Worm (Caenorhabditis elegans) whole organism, L3 larva: ENCODE data around the gene cul-4.

Experiments
- R02D3.7 ChIP-seq: fragments of 150-350 bp; optimal IDR thresholded peaks from 2 replicates; lab custom pipeline; 2014; ENCODE audit warnings: missing biosample characterization, missing genetic modification characterization
- ZK546.5 ChIP-seq: sonication (generic microtip); optimal IDR thresholded peaks from 2 replicates; lab custom pipeline; 2017; ENCODE audit warnings: missing biosample characterization, missing genetic modification characterization
- aly-2 ChIP-seq: fragments of 150-350 bp; optimal IDR thresholded peaks from 2 replicates; lab custom pipeline; 2014; ENCODE audit warnings: missing biosample characterization, missing genetic modification characterization
- ama-1 ChIP-seq: fragments of 150-350 bp; optimal IDR thresholded peaks from 2 replicates; lab custom pipeline; 2018
- ceh-16 ChIP-seq: sonication (generic microtip); optimal IDR thresholded peaks from 2 replicates; lab custom pipeline; 2017; ENCODE audit warnings: missing biosample characterization, missing genetic modification characterization
- ceh-28 ChIP-seq: fragments of 150-350 bp; optimal IDR thresholded peaks from 2 replicates; lab custom pipeline; 2014; ENCODE audit warnings: missing biosample characterization, missing genetic modification reagents, missing genetic modification characterization
- ceh-82 ChIP-seq: fragments of 150-350 bp; optimal IDR thresholded peaks from 2 replicates; lab custom pipeline; 2014; ENCODE audit warnings: missing biosample characterization, missing genetic modification characterization
- ceh-9 ChIP-seq: sonication (generic microtip); optimal IDR thresholded peaks from 2 replicates; lab custom pipeline; 2018; ENCODE audit warnings: missing biosample characterization, missing genetic modification characterization
- daf-12 ChIP-seq: fragments of 150-350 bp; optimal IDR thresholded peaks from 2 replicates; lab custom pipeline; 2014; ENCODE audit warnings: missing biosample characterization, missing genetic modification reagents, missing genetic modification characterization
- egl-27 ChIP-seq: sonication (generic microtip); optimal IDR thresholded peaks from 4 replicates; lab custom pipeline; 2017; ENCODE audit warnings: missing biosample characterization, missing genetic modification reagents, missing genetic modification characterization
- egl-5 ChIP-seq: fragments of 150-350 bp; optimal IDR thresholded peaks from 2 replicates; lab custom pipeline; 2017; ENCODE audit warnings: missing biosample characterization, missing genetic modification reagents, missing genetic modification characterization, inconsistent platforms
- elt-2 ChIP-seq: sonication (generic microtip); optimal IDR thresholded peaks from 2 replicates; lab custom pipeline; 2016; ENCODE audit warnings: missing genetic modification reagents, mild to moderate bottlenecking, missing genetic modification characterization, missing compliant biosample characterization
- elt-3 ChIP-seq, 3 experiments: fragments of 150-350 bp in 1 of 3; sonication (generic microtip) in 2 of 3; optimal IDR thresholded peaks; 2 replicates in 2 of 3; 4 replicates in 1 of 3; lab custom pipeline; 2014 to 2017; ENCODE audit warnings: missing biosample characterization in 3 of 3, missing genetic modification characterization in 3 of 3
- eor-1 ChIP-seq, 2 experiments: fragments of 150-350 bp; optimal IDR thresholded peaks; 2 replicates each; lab custom pipeline; 2014 to 2018; ENCODE audit warnings: missing biosample characterization in 2 of 2, missing genetic modification characterization in 2 of 2
- fkh-10 ChIP-seq: sonication (generic microtip); optimal IDR thresholded peaks from 2 replicates; lab custom pipeline; 2017; ENCODE audit warnings: missing biosample characterization, missing genetic modification reagents, missing genetic modification characterization
- fkh-2 ChIP-seq: fragments of 150-350 bp; optimal IDR thresholded peaks from 2 replicates; lab custom pipeline; 2014; ENCODE audit warnings: missing biosample characterization, missing genetic modification reagents, missing genetic modification characterization
- fos-1 ChIP-seq: fragments of 150-350 bp; optimal IDR thresholded peaks from 2 replicates; lab custom pipeline; 2014; ENCODE audit warnings: missing biosample characterization, missing genetic modification characterization
- hmg-11 ChIP-seq: sonication (generic microtip); optimal IDR thresholded peaks from 2 replicates; lab custom pipeline; 2016; ENCODE audit warnings: missing genetic modification characterization, missing compliant biosample characterization
- jun-1 ChIP-seq: fragments of 150-350 bp; optimal IDR thresholded peaks from 2 replicates; lab custom pipeline; 2014; ENCODE audit warnings: missing biosample characterization, missing genetic modification reagents, missing genetic modification characterization
- lin-15B ChIP-seq: fragments of 150-350 bp; optimal IDR thresholded peaks from 2 replicates; lab custom pipeline; 2014; ENCODE audit warnings: missing biosample characterization, missing genetic modification characterization
- lin-39 ChIP-seq: fragments of 150-350 bp; optimal IDR thresholded peaks from 2 replicates; lab custom pipeline; 2018; ENCODE audit warnings: missing biosample characterization, missing genetic modification reagents, missing genetic modification characterization
- lsy-12 ChIP-seq: sonication (generic microtip); optimal IDR thresholded peaks from 2 replicates; lab custom pipeline; 2016; ENCODE audit warnings: mild to moderate bottlenecking, missing genetic modification characterization, missing compliant biosample characterization
- mdl-1 ChIP-seq: fragments of 150-350 bp; optimal IDR thresholded peaks from 2 replicates; lab custom pipeline; 2014; ENCODE audit warnings: missing biosample characterization, missing genetic modification characterization
- mml-1 ChIP-seq: fragments of 150-350 bp; sonication (generic microtip); optimal IDR thresholded peaks from 3 replicates; lab custom pipeline; 2014; ENCODE audit warnings: missing biosample characterization, missing genetic modification characterization
- nfya-1 ChIP-seq: sonication (generic microtip); optimal IDR thresholded peaks from 2 replicates; lab custom pipeline; 2017; ENCODE audit warnings: missing genetic modification characterization, mild to moderate bottlenecking, missing compliant biosample characterization, antibody characterized with exemption, moderate library complexity; ENCODE audit not compliant: insufficient read depth
- nhr-11 ChIP-seq: fragments of 150-350 bp; optimal IDR thresholded peaks from 2 replicates; lab custom pipeline; 2014; ENCODE audit warnings: missing biosample characterization, missing genetic modification characterization
- nhr-12 ChIP-seq: fragments of 150-350 bp; optimal IDR thresholded peaks from 2 replicates; lab custom pipeline; 2014; ENCODE audit warnings: missing biosample characterization, missing genetic modification characterization
- nhr-23 ChIP-seq: fragments of 150-350 bp; optimal IDR thresholded peaks from 2 replicates; lab custom pipeline; 2014; ENCODE audit warnings: missing biosample characterization, missing genetic modification reagents, missing genetic modification characterization
- nhr-25 ChIP-seq: sonication (generic microtip); optimal IDR thresholded peaks from 2 replicates; lab custom pipeline; 2017; ENCODE audit warnings: missing biosample characterization, missing genetic modification characterization
- nhr-28 ChIP-seq: fragments of 150-350 bp; optimal IDR thresholded peaks from 2 replicates; lab custom pipeline; 2014; ENCODE audit warnings: missing biosample characterization, missing genetic modification characterization
- nhr-43 ChIP-seq: sonication (generic microtip); optimal IDR thresholded peaks from 2 replicates; lab custom pipeline; 2016; ENCODE audit warnings: mild to moderate bottlenecking, missing genetic modification characterization, missing compliant biosample characterization; ENCODE audit not compliant: poor library complexity, severe bottlenecking
- nhr-67 ChIP-seq: fragments of 150-350 bp; optimal IDR thresholded peaks from 2 replicates; lab custom pipeline; 2014; ENCODE audit warnings: missing biosample characterization, missing genetic modification characterization
- nhr-76 ChIP-seq: fragments of 150-350 bp; sonication (generic microtip); optimal IDR thresholded peaks from 5 replicates; lab custom pipeline; 2014; ENCODE audit warnings: missing biosample characterization, missing genetic modification characterization
- nhr-77 ChIP-seq: fragments of 150-350 bp; optimal IDR thresholded peaks from 2 replicates; lab custom pipeline; 2014; ENCODE audit warnings: missing biosample characterization, missing genetic modification characterization
- pha-4 ChIP-seq: fragments of 150-350 bp; optimal IDR thresholded peaks from 2 replicates; lab custom pipeline; 2014; ENCODE audit warnings: missing biosample characterization, missing genetic modification reagents, missing genetic modification characterization
- pqm-1 ChIP-seq: fragments of 150-350 bp; optimal IDR thresholded peaks from 2 replicates; lab custom pipeline; 2017; ENCODE audit warnings: missing biosample characterization, missing genetic modification characterization, inconsistent platforms
- sea-2 ChIP-seq: fragments of 150-350 bp; sonication (generic microtip); optimal IDR thresholded peaks from 4 replicates; lab custom pipeline; 2014; ENCODE audit warnings: missing biosample characterization, missing genetic modification reagents, missing genetic modification characterization
- skn-1 ChIP-seq: fragments of 150-350 bp; optimal IDR thresholded peaks from 2 replicates; lab custom pipeline; 2014; ENCODE audit warnings: missing biosample characterization, missing genetic modification characterization
- snpc-4 ChIP-seq: fragments of 150-350 bp; optimal IDR thresholded peaks from 2 replicates; lab custom pipeline; 2014; ENCODE audit warnings: missing biosample characterization, missing genetic modification characterization
- tbx-2 ChIP-seq: sonication (generic microtip); optimal IDR thresholded peaks from 2 replicates; lab custom pipeline; 2016; ENCODE audit warnings: mild to moderate bottlenecking, missing genetic modification characterization, missing compliant biosample characterization
- unc-39 ChIP-seq: sonication (generic microtip); optimal IDR thresholded peaks from 4 replicates; lab custom pipeline; 2017; ENCODE audit warnings: missing biosample characterization, missing genetic modification characterization
- unc-62 ChIP-seq: fragments of 150-350 bp; sonication (generic microtip); optimal IDR thresholded peaks from 4 replicates; lab custom pipeline; 2014; ENCODE audit warnings: missing biosample characterization, missing genetic modification reagents, missing genetic modification characterization
- zag-1 ChIP-seq: fragments of 150-350 bp; optimal IDR thresholded peaks from 2 replicates; lab custom pipeline; 2014; ENCODE audit warnings: missing biosample characterization, missing genetic modification characterization
- ztf-11 ChIP-seq: fragments of 150-350 bp; optimal IDR thresholded peaks from 2 replicates; lab custom pipeline; 2014; ENCODE audit warnings: missing biosample characterization, missing genetic modification characterization

The cul-4 gene

ce11 chrII:7326199-7326598 is 24.3 kb downstream of the cul-4 start:
- TF ChIP-seq fkh-10 (GFP tag; lab: Kevin White, UChicago) (peak; percentile 60), ceh-9 (no peak), pqm-1 (no peak), nhr-67 (tag; lab: Kevin White, UChicago) (no peak)

ce11 chrII:7326997-7327396 is 25.1 kb downstream of the cul-4 start:
- TF ChIP-seq egl-5 (tag; lab: Kevin White, UChicago): peak; percentile 24
- peak; percentile 78 for TF ChIP-seq nfya-1 (tag; lab: Kevin White, UChicago)
- TF ChIP-seq lin-15B (tag; lab: Kevin White, UChicago): peak; percentile 21
- TF ChIP-seq eor-1 (tag; optimal IDR thresholded peaks at IDR 0.05; lab: Kevin White, UChicago): no peak
- TF ChIP-seq hmg-11 (tag; lab: Kevin White, UChicago): peak; percentile 30
- TF ChIP-seq lsy-12 (tag; lab: Kevin White, UChicago): peak; percentile 18
- TF ChIP-seq unc-39 (tag; lab: Kevin White, UChicago): no peak
- no peak for TF ChIP-seq R02D3.7 (tag; lab: Kevin White, UChicago)
- TF ChIP-seq mdl-1 (tag; lab: Kevin White, UChicago): peak; percentile 22
- TF ChIP-seq lin-39 (tag; lab: Kevin White, UChicago): peak; percentile 77
- no peak for TF ChIP-seq ceh-9
- no peak for TF ChIP-seq mml-1 (tag; lab: Kevin White, UChicago)
- TF ChIP-seq ceh-28: no peak
- peak; percentile 72 for TF ChIP-seq fkh-10 (GFP tag; lab: Kevin White, UChicago)
- no peak for TF ChIP-seq nhr-25
- TF ChIP-seq ama-1 (lab: Kevin White, UChicago): no peak
- TF ChIP-seq snpc-4 (tag; lab: Kevin White, UChicago): peak; percentile 16
- TF ChIP-seq tbx-2 (tag; lab: Kevin White, UChicago): peak; percentile 39
- TF ChIP-seq jun-1: no peak
- peak; percentile 7 for TF ChIP-seq nhr-11 (tag; lab: Kevin White, UChicago)
- no peak for TF ChIP-seq ztf-11 (tag; lab: Kevin White, UChicago)
- TF ChIP-seq nhr-43 (tag; lab: Kevin White, UChicago): no peak

- no peak for TF ChIP-seq R02D3.7 (tag; lab: Kevin White, UChicago)
- TF ChIP-seq ceh-82 (tag; lab: Kevin White, UChicago): no peak
- no peak for TF ChIP-seq ceh-28
- TF ChIP-seq unc-39 (tag; lab: Kevin White, UChicago): no peak
- TF ChIP-seq pha-4 (tag; lab: Kevin White, UChicago): no peak
- no peak for TF ChIP-seq elt-3 (tag; optimal IDR thresholded peaks at IDR 0.05; lab: Kevin White, UChicago)
- TF ChIP-seq jun-1: no peak
- TF ChIP-seq mdl-1 (tag; lab: Kevin White, UChicago): no peak
- no peak for TF ChIP-seq nhr-67 (tag; lab: Kevin White, UChicago)
- TF ChIP-seq ZK546.5 (tag; lab: Kevin White, UChicago): no peak
- no peak for TF ChIP-seq nhr-25
- no peak for TF ChIP-seq fkh-2 (tag; lab: Kevin White, UChicago)
- no peak for TF ChIP-seq zag-1
- no peak for TF ChIP-seq lin-39 (tag; lab: Kevin White, UChicago)
- TF ChIP-seq ceh-9: no peak
- no peak for TF ChIP-seq skn-1
- no peak for TF ChIP-seq nhr-12 (tag; lab: Kevin White, UChicago)
Observed at ce11 chrII:7331224-7331623, 29.3 kb downstream of the cul-4 start, which contains the start of gene npax-1. TSS of gene npax-1 (minus strand) at chrII:7331324.

ce11 chrII:7337469-7337893 is 35.6 kb downstream of the cul-4 start:
- TF ChIP-seq ceh-9 (no peak), skn-1 (no peak), hmg-11 (tag; lab: Kevin White, UChicago) (peak; percentile 61), egl-5 (tag; lab: Kevin White, UChicago) (no peak), eor-1 (tag; optimal IDR thresholded peaks at IDR 0.05; lab: Kevin White, UChicago) (no peak), nfya-1 (tag; lab: Kevin White, UChicago) (peak; percentile 72), fkh-10 (GFP tag; lab: Kevin White, UChicago) (no peak), pqm-1 (peak; percentile 95), jun-1 (peak; percentile 83), egl-27 (tag; lab: Kevin White, UChicago) (no peak), mdl-1 (tag; lab: Kevin White, UChicago) (peak; percentile 63), snpc-4 (tag; lab: Kevin White, UChicago) (peak; percentile 37), ama-1 (lab: Kevin White, UChicago) (peak; percentile 17), sea-2 (GFP tag; lab: Kevin White, UChicago) (no peak), fos-1 (tag; lab: Kevin White, UChicago) (no peak), tbx-2 (tag; lab: Kevin White, UChicago) (peak; percentile 75), elt-2 (tag; lab: Kevin White, UChicago) (peak; percentile 94), R02D3.7 (tag; lab: Kevin White, UChicago) (peak; percentile 10), aly-2 (tag; lab: Kevin White, UChicago) (no peak), ceh-16 (no peak), nhr-76 (no peak), mml-1 (tag; lab: Kevin White, UChicago) (no peak), lin-15B (tag; lab: Kevin White, UChicago) (peak; percentile 2), nhr-77 (no peak), ceh-28 (peak; percentile 67), lin-39 (tag; lab: Kevin White, UChicago) (peak; percentile 67), nhr-28 (tag; lab: Kevin White, UChicago) (no peak), elt-3 (tag; optimal IDR thresholded peaks at IDR 0.05; lab: Kevin White, UChicago) (peak in 2 of 3 experiments; percentile 34 to 69), daf-12 (tag; lab: Kevin White, UChicago) (no peak), nhr-23 (tag; lab: Kevin White, UChicago) (peak; percentile 92), nhr-11 (tag; lab: Kevin White, UChicago) (no peak), unc-62 (no peak)
